Worm (Caenorhabditis elegans): ENCODE data around the gene srh-174.

ce11 chrV:17171551-17171950 is 7.0 kb upstream of the srh-174 start, which contains the start of gene srbc-26:
- TF ChIP-seq ces-1 (GFP tag; optimal IDR thresholded peaks at IDR 0.05) (no peak), nhr-76 (tag; optimal IDR thresholded peaks at IDR 0.05) (no peak)
